Worm (Caenorhabditis elegans) whole organism, L1 larva: ENCODE results near the gene lin-39.
A peak's percentile ranks its signal among the peaks of the same experiment; 100 is the strongest.

Experiments
- fkh-10 ChIP-seq: sonication (generic microtip); optimal IDR thresholded peaks from 2 replicates; lab custom pipeline; 2017; ENCODE audit warnings: missing biosample characterization, missing genetic modification reagents, missing genetic modification characterization
- nhr-12 ChIP-seq: sonication (generic microtip); optimal IDR thresholded peaks from 2 replicates; lab custom pipeline; 2017; ENCODE audit warnings: missing biosample characterization, missing genetic modification characterization
- nhr-20 ChIP-seq: sonication (generic microtip); optimal IDR thresholded peaks from 2 replicates; lab custom pipeline; 2016; ENCODE audit warnings: mild to moderate bottlenecking, missing genetic modification characterization, missing compliant biosample characterization
- nhr-76 ChIP-seq: sonication (generic microtip); optimal IDR thresholded peaks from 2 replicates; lab custom pipeline; 2017; ENCODE audit warnings: missing biosample characterization, missing genetic modification characterization
- skn-1 ChIP-seq: fragments of 150-350 bp; optimal IDR thresholded peaks from 2 replicates; lab custom pipeline; 2014; ENCODE audit warnings: missing biosample characterization, missing genetic modification characterization
- unc-62 ChIP-seq: fragments of 150-350 bp; optimal IDR thresholded peaks from 2 replicates; lab custom pipeline; 2014; ENCODE audit warnings: missing biosample characterization, missing genetic modification reagents, missing genetic modification characterization

- TF ChIP-seq nhr-76 (tag; lab: Kevin White, UChicago) (no peak), nhr-20 (tag; lab: Kevin White, UChicago) (peak; percentile 86), skn-1 (peak; percentile 81), fkh-10 (GFP tag; lab: Kevin White, UChicago) (peak; percentile 73), nhr-12 (tag; lab: Kevin White, UChicago) (no peak), unc-62 (GFP tag; lab: Kevin White, UChicago) (no peak)
Observed at ce11 chrIII:7498346-7498745, 38.1 kb downstream of the lin-39 start.
